Fruit fly (Drosophila melanogaster) whole organism, pupa: ENCODE results near the gene Ir67c.

Experiments
- CG10348 ChIP-seq: fragments of 200-800 bp; sonication (Bioruptor generic); IDR thresholded peaks from 2 replicates; pipeline ENCODE4 v1.3.6; 2022; ENCODE audit warnings: missing biosample characterization, missing genetic modification characterization
- CG14655 ChIP-seq: fragments of 200-800 bp; sonication (Bioruptor generic); optimal IDR thresholded peaks from 3 replicates; lab custom pipeline; 2017; ENCODE audit warnings: mild to moderate bottlenecking, missing biosample characterization, missing genetic modification reagents, missing genetic modification characterization
- CG15710 ChIP-seq: fragments of 200-800 bp; sonication (Bioruptor generic); optimal IDR thresholded peaks from 2 replicates; lab custom pipeline; 2018; ENCODE audit warnings: missing biosample characterization, mild to moderate bottlenecking, missing genetic modification characterization, moderate library complexity
- CG32121 ChIP-seq: fragments of 200-800 bp; sonication (Bioruptor generic); IDR thresholded peaks from 2 replicates; pipeline ENCODE4 v1.3.6; 2022; ENCODE audit warnings: missing biosample characterization, missing genetic modification characterization
- CG34367 ChIP-seq: fragments of 200-800 bp; sonication (Bioruptor generic); optimal IDR thresholded peaks from 2 replicates; lab custom pipeline; 2018; ENCODE audit warnings: missing biosample characterization, mild to moderate bottlenecking, missing genetic modification characterization
- CG8301 ChIP-seq: fragments of 200-800 bp; sonication (Bioruptor generic); optimal IDR thresholded peaks from 2 replicates; lab custom pipeline; 2018; ENCODE audit warnings: missing biosample characterization, mild to moderate bottlenecking, missing genetic modification characterization
- CG9948 ChIP-seq: fragments of 200-800 bp; sonication (Bioruptor generic); optimal IDR thresholded peaks from 2 replicates; lab custom pipeline; 2018; ENCODE audit warnings: missing biosample characterization, mild to moderate bottlenecking, missing genetic modification characterization, moderate library complexity
- Ets98B ChIP-seq: fragments of 200-800 bp; sonication (Bioruptor generic); IDR thresholded peaks from 2 replicates; pipeline ENCODE4 v1.3.6; 2022; ENCODE audit warnings: missing biosample characterization, missing genetic modification characterization
- Snoo ChIP-seq: fragments of 200-800 bp; sonication (Bioruptor generic); optimal IDR thresholded peaks from 3 replicates; lab custom pipeline; 2017; ENCODE audit warnings: missing biosample characterization, mild to moderate bottlenecking, missing genetic modification characterization, inconsistent platforms

- TF ChIP-seq CG15710 (tag; lab: Kevin White, UChicago) (no peak), CG9948 (tag; lab: Kevin White, UChicago) (no peak), CG10348 (no peak), CG14655 (peak; percentile 8), CG32121 (GFP tag; lab: Robert Waterston, UW) (no peak), Snoo (tag; lab: Kevin White, UChicago) (no peak), Ets98B (GFP tag; lab: Robert Waterston, UW) (no peak), CG34367 (tag; lab: Kevin White, UChicago) (no peak), CG8301 (tag; lab: Kevin White, UChicago) (peak; percentile 20)
Observed at dm6 chr3L:10434005-10434404, at the start of gene Ir67c.
